Fruit fly (Drosophila melanogaster) whole organism, embryonic: Measurements from ENCODE around the gene Syx4.

Source experiments
- B-H2 ChIP-seq: fragments of 200-800 bp; sonication (Bioruptor generic); optimal IDR thresholded peaks from 2 replicates; lab custom pipeline; 2018; ENCODE audit warnings: missing biosample characterization, mild to moderate bottlenecking, missing genetic modification characterization
- Bdp1 ChIP-seq: fragments of 200-800 bp; sonication (Bioruptor generic); optimal IDR thresholded peaks from 3 replicates; lab custom pipeline; 2016; ENCODE audit warnings: missing biosample characterization, missing genetic modification characterization
- CG10209 ChIP-seq: fragments of 200-800 bp; sonication (Bioruptor generic); optimal IDR thresholded peaks from 3 replicates; lab custom pipeline; 2017; ENCODE audit warnings: missing biosample characterization, mild to moderate bottlenecking, missing genetic modification characterization, missing genetic modification reagents
- CG10366 ChIP-seq: fragments of 200-800 bp; sonication (Bioruptor generic); IDR thresholded peaks from 2 replicates; pipeline ENCODE4 v1.3.6; 2022; ENCODE audit warnings: missing biosample characterization, missing genetic modification characterization
- CG10654 ChIP-seq: fragments of 200-800 bp; sonication (Bioruptor generic); optimal IDR thresholded peaks from 2 replicates; lab custom pipeline; 2016; ENCODE audit warnings: missing biosample characterization, missing genetic modification characterization
- CG10959 ChIP-seq: fragments of 200-800 bp; sonication (Bioruptor generic); IDR thresholded peaks from 2 replicates; pipeline ENCODE4 v1.3.6; 2022; ENCODE audit warnings: missing biosample characterization, missing genetic modification characterization
- CG12942 ChIP-seq: fragments of 200-800 bp; sonication (Bioruptor generic); optimal IDR thresholded peaks from 3 replicates; lab custom pipeline; 2016; ENCODE audit warnings: missing biosample characterization, missing genetic modification characterization
- CG14441 ChIP-seq: fragments of 200-800 bp; sonication (Bioruptor generic); IDR thresholded peaks from 2 replicates; pipeline ENCODE4 v1.3.6; 2022; ENCODE audit warnings: missing biosample characterization, missing genetic modification characterization
- CG15011 ChIP-seq: fragments of 200-800 bp; sonication (Bioruptor generic); optimal IDR thresholded peaks from 3 replicates; lab custom pipeline; 2018; ENCODE audit warnings: missing biosample characterization, mild to moderate bottlenecking, missing genetic modification characterization
- CG1647 ChIP-seq: fragments of 200-800 bp; sonication (Bioruptor generic); optimal IDR thresholded peaks from 3 replicates; lab custom pipeline; 2016; ENCODE audit warnings: missing biosample characterization, missing genetic modification characterization
- CG17361 ChIP-seq: fragments of 200-800 bp; sonication (Bioruptor generic); IDR thresholded peaks from 3 replicates; pipeline ENCODE4 v1.3.6; 2022; ENCODE audit warnings: missing biosample characterization, missing genetic modification characterization
- CG17912 ChIP-seq: fragments of 200-800 bp; sonication (Bioruptor generic); optimal IDR thresholded peaks from 2 replicates; lab custom pipeline; 2018; ENCODE audit warnings: missing biosample characterization, mild to moderate bottlenecking, missing genetic modification characterization
- CG2116 ChIP-seq: fragments of 200-800 bp; sonication (Bioruptor generic); optimal IDR thresholded peaks from 3 replicates; lab custom pipeline; 2018; ENCODE audit warnings: missing biosample characterization, mild to moderate bottlenecking, missing genetic modification characterization
- CG2120 ChIP-seq: fragments of 200-800 bp; sonication (Bioruptor generic); optimal IDR thresholded peaks from 3 replicates; lab custom pipeline; 2016; ENCODE audit warnings: missing biosample characterization, missing genetic modification characterization
- CG31365 ChIP-seq: fragments of 200-800 bp; sonication (Bioruptor generic); optimal IDR thresholded peaks from 2 replicates; lab custom pipeline; 2018; ENCODE audit warnings: missing biosample characterization, mild to moderate bottlenecking, missing genetic modification characterization
- CG5180 ChIP-seq: fragments of 200-800 bp; sonication (Bioruptor generic); optimal IDR thresholded peaks from 3 replicates; lab custom pipeline; 2017; ENCODE audit warnings: missing biosample characterization, missing genetic modification characterization, mild to moderate bottlenecking, moderate library complexity, missing genetic modification reagents
- CG8765 ChIP-seq: fragments of 200-800 bp; sonication (Bioruptor generic); IDR thresholded peaks from 2 replicates; pipeline ENCODE4 v1.3.6; 2022; ENCODE audit warnings: missing biosample characterization, missing genetic modification characterization
- CG9817 ChIP-seq: fragments of 200-800 bp; sonication (Bioruptor generic); optimal IDR thresholded peaks from 2 replicates; lab custom pipeline; 2018; ENCODE audit warnings: missing biosample characterization, mild to moderate bottlenecking, missing genetic modification characterization, moderate library complexity
- Doc2 ChIP-seq: fragments of 200-800 bp; sonication (Bioruptor generic); IDR thresholded peaks from 2 replicates; pipeline ENCODE4 v1.3.6; 2022; ENCODE audit warnings: missing biosample characterization, missing genetic modification characterization
- Doc3 ChIP-seq: fragments of 200-800 bp; sonication (Bioruptor generic); IDR thresholded peaks from 3 replicates; pipeline ENCODE4 v1.3.6; 2022; ENCODE audit warnings: missing biosample characterization, missing genetic modification characterization; ENCODE audit not compliant: partially characterized antibody
- GATAe ChIP-seq: fragments of 200-800 bp; sonication (Bioruptor generic); conservative IDR thresholded peaks from 2 replicates; pipeline ENCODE4 v1.3.6; 2022; ENCODE audit warnings: missing biosample characterization, missing genetic modification characterization
- HLHmδ ChIP-seq: fragments of 200-800 bp; sonication (Bioruptor generic); optimal IDR thresholded peaks from 2 replicates; lab custom pipeline; 2018; ENCODE audit warnings: missing biosample characterization, mild to moderate bottlenecking, missing genetic modification characterization, moderate library complexity
- Lim3 ChIP-seq: fragments of 200-800 bp; sonication (Bioruptor generic); IDR thresholded peaks from 2 replicates; pipeline ENCODE4 v1.3.6; 2022; ENCODE audit warnings: missing biosample characterization, missing genetic modification characterization
- Myb ChIP-seq: fragments of 200-800 bp; sonication (Bioruptor generic); optimal IDR thresholded peaks from 2 replicates; lab custom pipeline; 2016; ENCODE audit warnings: missing biosample characterization, missing genetic modification characterization
- Neu2 ChIP-seq: fragments of 200-800 bp; sonication (Bioruptor generic); optimal IDR thresholded peaks from 3 replicates; lab custom pipeline; 2016; ENCODE audit warnings: missing biosample characterization, missing genetic modification characterization, borderline replicate concordance
- Nf-YB ChIP-seq: fragments of 200-800 bp; sonication (Bioruptor generic); optimal IDR thresholded peaks from 3 replicates; lab custom pipeline; 2019; ENCODE audit warnings: missing biosample characterization, mild to moderate bottlenecking, missing genetic modification characterization, moderate library complexity
- Optix ChIP-seq: fragments of 200-800 bp; sonication (Bioruptor generic); IDR thresholded peaks from 3 replicates; pipeline ENCODE4 v1.3.6; 2022; ENCODE audit warnings: missing biosample characterization, missing genetic modification characterization
- ara ChIP-seq: fragments of 200-800 bp; sonication (Bioruptor generic); IDR thresholded peaks from 2 replicates; pipeline ENCODE4 v1.3.6; 2022; ENCODE audit warnings: missing biosample characterization, missing genetic modification characterization
- ase ChIP-seq: fragments of 200-800 bp; sonication (Bioruptor generic); IDR thresholded peaks from 3 replicates; pipeline ENCODE4 v1.3.6; 2022; ENCODE audit warnings: missing biosample characterization, missing genetic modification characterization
- dm ChIP-seq: fragments of 200-800 bp; sonication (Bioruptor generic); optimal IDR thresholded peaks from 3 replicates; lab custom pipeline; 2016; ENCODE audit warnings: missing biosample characterization, missing genetic modification characterization
- dpn ChIP-seq, 2 experiments: fragments of 200-800 bp; sonication (Bioruptor generic); optimal IDR thresholded peaks; 3 replicates each; lab custom pipeline; 2016; ENCODE audit warnings: missing biosample characterization in 2 of 2, missing genetic modification characterization in 2 of 2
- emc ChIP-seq: fragments of 200-800 bp; sonication (Bioruptor generic); optimal IDR thresholded peaks from 2 replicates; lab custom pipeline; 2016; ENCODE audit warnings: missing biosample characterization, missing genetic modification characterization
- esg ChIP-seq: fragments of 200-800 bp; sonication (Bioruptor generic); conservative IDR thresholded peaks from 2 replicates; pipeline ENCODE4 v1.3.6; 2022; ENCODE audit warnings: missing biosample characterization, missing genetic modification characterization
- eve ChIP-seq, 2 experiments: fragments of >200 bp; optimal IDR thresholded peaks; 2 replicates each; lab custom pipeline; 2017; ENCODE audit warnings: missing biosample characterization in 2 of 2, missing genetic modification characterization in 2 of 2
- gcm ChIP-seq: fragments of 200-800 bp; sonication (Bioruptor generic); optimal IDR thresholded peaks from 2 replicates; lab custom pipeline; 2019; ENCODE audit warnings: missing biosample characterization, mild to moderate bottlenecking, missing genetic modification characterization, moderate library complexity
- hth ChIP-seq: fragments of >200 bp; optimal IDR thresholded peaks from 2 replicates; lab custom pipeline; 2017; ENCODE audit warnings: inconsistent platforms
- jing ChIP-seq: fragments of 200-800 bp; sonication (Bioruptor generic); optimal IDR thresholded peaks from 2 replicates; lab custom pipeline; 2018; ENCODE audit warnings: missing biosample characterization, mild to moderate bottlenecking, missing genetic modification characterization
- jumu ChIP-seq: fragments of 200-800 bp; sonication (Bioruptor generic); optimal IDR thresholded peaks from 3 replicates; lab custom pipeline; 2016; ENCODE audit warnings: missing biosample characterization, missing genetic modification characterization
- klu ChIP-seq: fragments of 200-800 bp; sonication (Bioruptor generic); IDR thresholded peaks from 2 replicates; pipeline ENCODE4 v1.3.6; 2022; ENCODE audit warnings: missing biosample characterization, missing genetic modification characterization
- lmd ChIP-seq: fragments of 200-800 bp; sonication (Bioruptor generic); IDR thresholded peaks from 2 replicates; pipeline ENCODE4 v1.3.6; 2022; ENCODE audit warnings: missing biosample characterization, missing genetic modification characterization
- nom ChIP-seq: fragments of 200-800 bp; sonication (Bioruptor generic); optimal IDR thresholded peaks from 2 replicates; lab custom pipeline; 2017; ENCODE audit warnings: missing biosample characterization, missing genetic modification characterization, mild to moderate bottlenecking, moderate library complexity, missing genetic modification reagents
- odd ChIP-seq: fragments of 200-800 bp; sonication (Bioruptor generic); optimal IDR thresholded peaks from 2 replicates; lab custom pipeline; 2017; ENCODE audit warnings: missing biosample characterization, mild to moderate bottlenecking, missing genetic modification characterization
- otp ChIP-seq: fragments of 200-800 bp; sonication (Bioruptor generic); IDR thresholded peaks from 3 replicates; pipeline ENCODE4, ENCODE4 v1.3.6; 2022; ENCODE audit warnings: missing biosample characterization, missing genetic modification characterization
- prd ChIP-seq, 3 experiments: fragments of >200 bp in 2 of 3; fragments of 200-800 bp in 1 of 3; sonication (Bioruptor generic) in 1 of 3; optimal IDR thresholded peaks in 2 of 3; IDR thresholded peaks in 1 of 3; 2 replicates in 2 of 3; 3 replicates in 1 of 3; pipeline versions ENCODE4 v1.3.6 to Lab custom; 2017 to 2022; ENCODE audit warnings: missing biosample characterization in 1 of 3, missing genetic modification characterization in 1 of 3
- pros ChIP-seq: fragments of 200-800 bp; sonication (Bioruptor generic); optimal IDR thresholded peaks from 3 replicates; lab custom pipeline; 2019; ENCODE audit warnings: missing biosample characterization, mild to moderate bottlenecking, missing genetic modification characterization, moderate library complexity
- ranshi ChIP-seq: fragments of 200-800 bp; sonication (Bioruptor generic); IDR thresholded peaks from 2 replicates; pipeline ENCODE4 v1.3.6; 2022; ENCODE audit warnings: missing biosample characterization, missing genetic modification characterization
- sim ChIP-seq: fragments of 200-800 bp; sonication (Bioruptor generic); IDR thresholded peaks from 2 replicates; pipeline ENCODE4 v1.3.6; 2022; ENCODE audit warnings: missing biosample characterization, missing genetic modification characterization
- sima ChIP-seq: fragments of 200-800 bp; sonication (Bioruptor generic); optimal IDR thresholded peaks from 2 replicates; lab custom pipeline; 2016; ENCODE audit warnings: missing biosample characterization, missing genetic modification characterization
- zf30C ChIP-seq: fragments of 200-800 bp; sonication (Bioruptor generic); optimal IDR thresholded peaks from 3 replicates; lab custom pipeline; 2018; ENCODE audit warnings: missing biosample characterization, mild to moderate bottlenecking, missing genetic modification characterization

Syx4 gene

DNA sequence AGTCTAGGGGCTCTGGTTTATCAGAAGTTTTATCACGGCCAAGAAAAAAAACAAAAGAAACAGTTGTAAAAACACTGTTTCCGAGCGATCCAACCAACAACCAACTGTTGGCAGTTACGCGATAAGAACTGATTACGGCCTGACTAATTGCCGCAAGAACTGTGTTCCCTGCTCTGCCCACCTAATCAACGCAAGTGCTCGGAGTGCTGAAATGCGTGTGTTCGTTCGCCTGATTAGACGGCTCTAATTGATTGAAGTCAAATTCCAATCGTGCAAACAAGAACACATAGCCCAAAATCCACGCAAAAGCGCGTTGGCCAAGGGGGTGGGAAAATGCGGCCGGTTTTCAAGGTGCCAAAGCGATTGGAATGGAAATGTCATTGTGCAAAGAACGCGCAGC, 44.0 kb upstream of the Syx4 start (continued):
- TF ChIP-seq CG15011 (GFP tag; lab: Kevin White, UChicago) = no peak

dm6 chrX:2787267-2787666, 43.4 kb upstream of the Syx4 start:
- TF ChIP-seq HLHmδ (no peak), eve (GFP tag; optimal IDR thresholded peaks at IDR 0.05; lab: Kevin White, UChicago) (peak in 1 of 2 experiments; percentile 90), nom (GFP tag; lab: Kevin White, UChicago) (peak; percentile 81), lmd (GFP tag; lab: Robert Waterston, UW) (peak; percentile 86), Doc3 (GFP tag; lab: Robert Waterston, UW) (no peak), ara (GFP tag; lab: Robert Waterston, UW) (peak; percentile 68), CG31365 (tag; lab: Kevin White, UChicago) (peak; percentile 24), CG10654 (GFP tag; lab: Kevin White, UChicago) (peak; percentile 73), CG8765 (GFP tag; lab: Robert Waterston, UW) (no peak), gcm (peak; percentile 67), klu (GFP tag; lab: Robert Waterston, UW) (peak; percentile 65; the same call in 1 of the 2 replicates), hth (no peak), B-H2 (GFP tag; lab: Kevin White, UChicago) (peak; percentile 4), CG12942 (GFP tag; lab: Kevin White, UChicago) (peak; percentile 56), CG1647 (GFP tag; lab: Kevin White, UChicago) (peak; percentile 59), CG2116 (GFP tag; lab: Kevin White, UChicago) (peak; percentile 28), Lim3 (peak; percentile 56), esg (peak; percentile 87), CG10366 (GFP tag; lab: Robert Waterston, UW) (peak; percentile 77), prd (optimal IDR thresholded peaks at IDR 0.05; lab: Kevin White, UChicago) (no peak), prd (GFP tag; IDR thresholded peaks at IDR 0.05; lab: Robert Waterston, UW) (peak; percentile 85), emc (GFP tag; lab: Kevin White, UChicago) (no peak), CG2120 (peak; percentile 84), sim (peak; percentile 9; the same call in 1 of the 2 replicates), zf30C (no peak), CG9817 (tag; lab: Kevin White, UChicago) (peak; percentile 76), pros (GFP tag; lab: Kevin White, UChicago) (no peak), Nf-YB (GFP tag; lab: Kevin White, UChicago) (peak; percentile 63), sima (GFP tag; lab: Kevin White, UChicago) (peak; percentile 39), jing (GFP tag; lab: Kevin White, UChicago) (peak; percentile 75), CG17361 (peak; percentile 89), ase (GFP tag; lab: Robert Waterston, UW) (peak; percentile 78), CG10209 (peak; percentile 90), Doc2 (GFP tag; lab: Robert Waterston, UW) (no peak), GATAe (GFP tag; lab: Robert Waterston, UW) (no peak), CG17912 (GFP tag; lab: Kevin White, UChicago) (no peak), jumu (peak; percentile 72), dm (GFP tag; lab: Kevin White, UChicago) (peak; percentile 17), Bdp1 (peak; percentile 60), CG14441 (GFP tag; lab: Robert Waterston, UW) (peak; percentile 84), otp (peak; percentile 57; the same call in 1 of the 3 replicates), ranshi (GFP tag; lab: Robert Waterston, UW) (peak; percentile 71; the same call in 1 of the 2 replicates), dpn (GFP tag; optimal IDR thresholded peaks at IDR 0.05; lab: Kevin White, UChicago) (peak; percentile 74 to 76), odd (peak; percentile 77), Optix (GFP tag; lab: Robert Waterston, UW) (peak; percentile 80), Myb (GFP tag; lab: Kevin White, UChicago) (peak; percentile 41), CG10959 (GFP tag; lab: Robert Waterston, UW) (peak; percentile 37), Neu2 (GFP tag; lab: Kevin White, UChicago) (no peak), CG5180 (GFP tag; lab: Kevin White, UChicago) (peak; percentile 75)
